Worm (Caenorhabditis elegans): ENCODE data around the gene clec-151.

The clec-151 gene

DNA sequence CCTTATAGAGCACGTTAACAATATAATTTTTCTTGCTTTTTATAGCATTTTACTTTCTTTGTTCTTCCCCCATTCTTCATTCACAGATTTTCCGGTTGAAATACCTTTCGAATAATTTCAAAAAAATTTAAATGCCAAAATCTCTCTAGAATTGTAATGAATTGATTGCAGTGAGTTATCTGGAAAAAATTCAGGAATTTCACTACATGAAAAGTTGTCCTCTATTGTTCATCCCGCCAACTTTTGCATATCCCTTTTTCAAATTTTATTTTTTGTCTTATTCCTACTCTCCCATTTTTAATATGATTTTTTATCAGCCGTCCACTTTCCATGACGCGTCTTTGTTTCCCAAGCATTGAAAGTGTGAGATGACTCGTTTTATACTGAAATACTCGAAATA is 25.1 kb downstream of the clec-151 start:
- TF ChIP-seq ztf-11 (tag; optimal IDR thresholded peaks at IDR 0.05) = no peak
- no peak for TF ChIP-seq snpc-4 (tag; optimal IDR thresholded peaks at IDR 0.05)
- TF ChIP-seq ceh-16 (tag; optimal IDR thresholded peaks at IDR 0.05) = no peak
- TF ChIP-seq elt-1 (tag; optimal IDR thresholded peaks at IDR 0.05) = no peak
- TF ChIP-seq mbf-1 (tag; optimal IDR thresholded peaks at IDR 0.05) = no peak
- no peak for TF ChIP-seq aly-2 (tag; optimal IDR thresholded peaks at IDR 0.05)
- TF ChIP-seq alr-1 (tag; optimal IDR thresholded peaks at IDR 0.05) = no peak
- TF ChIP-seq peb-1 (tag; optimal IDR thresholded peaks at IDR 0.05) = no peak
- no peak for TF ChIP-seq crh-2 (tag; optimal IDR thresholded peaks at IDR 0.05)
- no peak for TF ChIP-seq mdl-1 (tag; optimal IDR thresholded peaks at IDR 0.05)
- no peak for TF ChIP-seq unc-55 (GFP tag; optimal IDR thresholded peaks at IDR 0.05)
- no peak for TF ChIP-seq C34F6.9 (tag; optimal IDR thresholded peaks at IDR 0.05)
- no peak for TF ChIP-seq lsy-2 (tag; optimal IDR thresholded peaks at IDR 0.05)
- no peak for TF ChIP-seq nhr-77 (tag; optimal IDR thresholded peaks at IDR 0.05)
- TF ChIP-seq skn-1 (tag; optimal IDR thresholded peaks at IDR 0.05) = no peak
- no peak for TF ChIP-seq mab-5 (tag; optimal IDR thresholded peaks at IDR 0.05)

DNA sequence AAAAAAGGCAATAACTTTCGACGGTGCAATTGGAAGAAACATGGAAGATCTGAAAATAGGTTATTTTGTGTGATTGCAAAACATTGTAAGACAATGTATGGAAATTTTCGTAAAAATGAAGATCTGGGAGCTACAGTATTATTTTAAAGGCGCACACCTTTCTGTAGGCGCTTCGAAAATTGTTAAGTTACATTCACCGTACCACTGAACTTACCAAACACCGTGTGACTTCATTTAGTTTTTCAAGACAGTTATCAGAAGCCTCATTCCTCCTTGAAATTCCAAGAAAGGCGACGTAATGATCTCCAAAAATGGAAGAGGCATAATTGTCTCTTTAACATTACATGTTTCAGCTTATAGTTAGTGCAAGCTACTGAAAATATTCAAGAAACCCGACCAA is 25.6 kb downstream of the clec-151 start:
- TF ChIP-seq ztf-11 (tag; optimal IDR thresholded peaks at IDR 0.05) (no peak), ztf-4 (tag; optimal IDR thresholded peaks at IDR 0.05) (peak; percentile 17)

DNA sequence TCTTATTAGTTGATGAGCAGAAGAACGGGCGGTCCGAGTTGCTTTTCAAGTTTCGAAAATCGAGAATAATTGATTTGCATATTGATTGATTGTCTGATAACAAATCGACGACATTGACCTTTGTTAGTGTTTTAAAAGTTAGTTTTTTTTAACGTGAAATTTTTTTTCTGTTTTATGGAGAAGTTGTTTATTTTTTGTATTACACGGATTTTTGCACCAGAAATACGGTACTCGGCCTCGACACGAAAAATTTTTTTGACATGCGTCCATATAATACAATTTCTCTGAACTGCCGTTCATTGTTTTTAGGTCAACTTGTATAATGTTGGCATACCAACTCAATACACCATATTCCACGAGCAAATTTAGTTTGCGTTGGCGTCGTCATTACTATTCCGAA is 27.1 kb downstream of the clec-151 start, which contains the start of gene T23F11.2:
TSS of gene T23F11.2 (minus strand) at position 101 of the 400 bp plus-strand sequence.
- TF ChIP-seq sma-9 (GFP tag; optimal IDR thresholded peaks at IDR 0.05) = no peak
- TF ChIP-seq sma-9 (tag; optimal IDR thresholded peaks at IDR 0.05) = no peak
- no peak for TF ChIP-seq blmp-1 (tag; optimal IDR thresholded peaks at IDR 0.05; ENCODE audit: insufficient read depth)
- no peak for TF ChIP-seq alr-1 (tag; optimal IDR thresholded peaks at IDR 0.05)
- no peak for TF ChIP-seq ceh-82 (tag; optimal IDR thresholded peaks at IDR 0.05)
- TF ChIP-seq unc-55 (GFP tag; optimal IDR thresholded peaks at IDR 0.05) = no peak
- no peak for TF ChIP-seq peb-1 (tag; optimal IDR thresholded peaks at IDR 0.05)
- TF ChIP-seq F13H6.1 (tag; optimal IDR thresholded peaks at IDR 0.05) = no peak
- TF ChIP-seq lsy-2 (tag; optimal IDR thresholded peaks at IDR 0.05) = no peak
- no peak for TF ChIP-seq ceh-16 (tag; optimal IDR thresholded peaks at IDR 0.05)
- TF ChIP-seq ama-1 (optimal IDR thresholded peaks at IDR 0.05) = no peak
- no peak for TF ChIP-seq sma-3 (GFP tag; optimal IDR thresholded peaks at IDR 0.05)
- no peak for TF ChIP-seq nhr-21 (tag; optimal IDR thresholded peaks at IDR 0.05)
- no peak for TF ChIP-seq Y55F3AM.14 (GFP tag; optimal IDR thresholded peaks at IDR 0.05)
- no peak for TF ChIP-seq aly-2 (tag; optimal IDR thresholded peaks at IDR 0.05)
- no peak for TF ChIP-seq mbf-1 (tag; optimal IDR thresholded peaks at IDR 0.05)
- no peak for TF ChIP-seq nhr-25 (tag; optimal IDR thresholded peaks at IDR 0.05)

ce11 chrIII:4656415-4656814 is 28.1 kb downstream of the clec-151 start:
- TF ChIP-seq unc-55 (GFP tag; optimal IDR thresholded peaks at IDR 0.05) (peak; percentile 91), ztf-1 (GFP tag; conservative IDR thresholded peaks at IDR 0.05) (no peak), alr-1 (tag; optimal IDR thresholded peaks at IDR 0.05) (no peak), ama-1 (optimal IDR thresholded peaks at IDR 0.05) (no peak), lsy-2 (tag; optimal IDR thresholded peaks at IDR 0.05) (peak; percentile 55 to 70), mab-5 (tag; optimal IDR thresholded peaks at IDR 0.05) (peak; percentile 40), C34F6.9 (tag; optimal IDR thresholded peaks at IDR 0.05) (peak; percentile 83), skn-1 (tag; optimal IDR thresholded peaks at IDR 0.05) (no peak), ceh-16 (tag; optimal IDR thresholded peaks at IDR 0.05) (no peak), nhr-6 (tag; optimal IDR thresholded peaks at IDR 0.05) (no peak), unc-39 (tag; optimal IDR thresholded peaks at IDR 0.05) (no peak), elt-1 (tag; optimal IDR thresholded peaks at IDR 0.05) (no peak), nhr-237 (tag; optimal IDR thresholded peaks at IDR 0.05) (no peak), ZK546.5 (tag; optimal IDR thresholded peaks at IDR 0.05) (no peak), nhr-129 (tag; optimal IDR thresholded peaks at IDR 0.05) (peak; percentile 68), ceh-82 (tag; optimal IDR thresholded peaks at IDR 0.05) (no peak), R02D3.7 (tag; optimal IDR thresholded peaks at IDR 0.05) (no peak), nhr-23 (tag; optimal IDR thresholded peaks at IDR 0.05) (no peak), nhr-21 (tag; optimal IDR thresholded peaks at IDR 0.05) (no peak), elt-3 (tag; optimal IDR thresholded peaks at IDR 0.05) (no peak), nhr-11 (tag; optimal IDR thresholded peaks at IDR 0.05) (no peak), snpc-4 (tag; optimal IDR thresholded peaks at IDR 0.05) (peak; percentile 28), lin-39 (tag; optimal IDR thresholded peaks at IDR 0.05) (no peak), ztf-11 (tag; optimal IDR thresholded peaks at IDR 0.05) (no peak), F13H6.1 (tag; optimal IDR thresholded peaks at IDR 0.05) (peak; percentile 63), zag-1 (tag; optimal IDR thresholded peaks at IDR 0.05) (peak; percentile 88), lin-13 (GFP tag; optimal IDR thresholded peaks at IDR 0.05) (peak; percentile 36), aly-2 (tag; optimal IDR thresholded peaks at IDR 0.05) (no peak), fos-1 (tag; optimal IDR thresholded peaks at IDR 0.05) (no peak), nhr-25 (tag; optimal IDR thresholded peaks at IDR 0.05) (no peak), nhr-77 (tag; optimal IDR thresholded peaks at IDR 0.05) (no peak), lin-11 (tag; optimal IDR thresholded peaks at IDR 0.05) (peak; percentile 70), unc-62 (GFP tag; optimal IDR thresholded peaks at IDR 0.05) (no peak), nhr-12 (tag; optimal IDR thresholded peaks at IDR 0.05) (no peak), sem-4 (tag; optimal IDR thresholded peaks at IDR 0.05) (peak; percentile 42), nhr-10 (tag; optimal IDR thresholded peaks at IDR 0.05) (no peak), egl-27 (tag; optimal IDR thresholded peaks at IDR 0.05) (peak; percentile 45)

Data from whole organism, L2 larva.